Fruit fly (Drosophila melanogaster) whole organism, larva: ENCODE results near the gene CG5162.

Experiments used
- noc ChIP-seq: fragments of 200-800 bp; sonication (Bioruptor generic); optimal IDR thresholded peaks from 3 replicates; lab custom pipeline; 2019; ENCODE audit warnings: missing biosample characterization, mild to moderate bottlenecking, missing genetic modification characterization, moderate library complexity

The CG5162 gene

dm6 chrX:17232642-17233041, 17.5 kb downstream of the CG5162 start, which contains the start of gene f:
Gene f (plus strand): TSS chrX:17232942.
- no peak for TF ChIP-seq noc

dm6 chrX:17236468-17236867, 21.4 kb downstream of the CG5162 start:
- no peak for TF ChIP-seq noc

- TF ChIP-seq noc, result no peak
These were observed 22.3 kb downstream of the CG5162 start for dm6 chrX:17237421-17237820.

dm6 chrX:17244854-17245253, 29.8 kb downstream of the CG5162 start, which contains the start of gene CG8915:
Gene CG8915 (minus strand): TSS chrX:17245001.
- no peak for TF ChIP-seq noc

dm6 chrX:17246916-17247315, 31.8 kb downstream of the CG5162 start, which contains the start of gene CG42854:
Gene CG42854 (minus strand): TSS chrX:17247016.
- no peak for TF ChIP-seq noc

- no peak for TF ChIP-seq noc
These were observed 34.2 kb downstream of the CG5162 start, which contains the start of gene CG8675 for dm6 chrX:17249326-17249725. Gene CG8675 (minus strand): TSS chrX:17249502.

dm6 chrX:17254094-17254493, 39.0 kb downstream of the CG5162 start:
- no peak for TF ChIP-seq noc

- no peak for TF ChIP-seq noc
These were observed 40.6 kb downstream of the CG5162 start for dm6 chrX:17255677-17256076.

dm6 chrX:17262049-17262448, 46.9 kb downstream of the CG5162 start:
- TF ChIP-seq noc, result no peak

- no peak for TF ChIP-seq noc
These were observed 50.4 kb downstream of the CG5162 start for dm6 chrX:17265402-17266028.
